Worm (Caenorhabditis elegans): ENCODE results near the gene dnj-18.
A peak's percentile ranks its signal among the peaks of the same experiment; 100 is the strongest.

Gene dnj-18

ce11 chrIII:4688356-4688755 is 9.6 kb upstream of the dnj-18 start, which contains the start of gene tag-243:
Gene tag-243, minus strand, starts transcription at chrIII:4688456.
- no peak for TF ChIP-seq bed-3 (GFP tag; optimal IDR thresholded peaks at IDR 0.05)
- TF ChIP-seq unc-39 (tag; optimal IDR thresholded peaks at IDR 0.05): no peak
- TF ChIP-seq cnd-1 (tag; optimal IDR thresholded peaks at IDR 0.05): no peak

ce11 chrIII:4688965-4689364 is 9.0 kb upstream of the dnj-18 start, which contains the start of gene ppat-1:
Gene ppat-1, plus strand, starts transcription at chrIII:4689280.
- TF ChIP-seq mls-2 (tag; optimal IDR thresholded peaks at IDR 0.05): no peak
- no peak for TF ChIP-seq blmp-1 (tag; optimal IDR thresholded peaks at IDR 0.05)
- TF ChIP-seq unc-39 (tag; optimal IDR thresholded peaks at IDR 0.05): no peak
- no peak for TF ChIP-seq elt-1 (tag; optimal IDR thresholded peaks at IDR 0.05; ENCODE audit: borderline replicate concordance, insufficient read depth)
- no peak for TF ChIP-seq nhr-237 (tag; optimal IDR thresholded peaks at IDR 0.05)
- no peak for TF ChIP-seq ceh-83 (GFP tag; optimal IDR thresholded peaks at IDR 0.05)
- TF ChIP-seq nhr-76 (tag; optimal IDR thresholded peaks at IDR 0.05): no peak
- no peak for TF ChIP-seq hlh-1 (tag; optimal IDR thresholded peaks at IDR 0.05)
- no peak for TF ChIP-seq mep-1 (tag; optimal IDR thresholded peaks at IDR 0.05)
- no peak for TF ChIP-seq unc-62 (GFP tag; optimal IDR thresholded peaks at IDR 0.05)
- TF ChIP-seq ztf-11 (tag; optimal IDR thresholded peaks at IDR 0.05): no peak
- TF ChIP-seq M03D4.4 (tag; optimal IDR thresholded peaks at IDR 0.05): no peak
- TF ChIP-seq cnd-1 (tag; optimal IDR thresholded peaks at IDR 0.05): no peak
- no peak for TF ChIP-seq bed-3 (GFP tag; optimal IDR thresholded peaks at IDR 0.05)
- TF ChIP-seq lin-32 (GFP tag; optimal IDR thresholded peaks at IDR 0.05): no peak
- no peak for TF ChIP-seq unc-120 (tag; optimal IDR thresholded peaks at IDR 0.05; ENCODE audit: poor library complexity, severe bottlenecking)
- TF ChIP-seq lsy-2 (tag; optimal IDR thresholded peaks at IDR 0.05): no peak
- no peak for TF ChIP-seq elt-3 (tag; optimal IDR thresholded peaks at IDR 0.05)

- TF ChIP-seq unc-120 (tag; optimal IDR thresholded peaks at IDR 0.05; ENCODE audit: poor library complexity, severe bottlenecking) (peak; percentile 71), ham-2 (GFP tag; optimal IDR thresholded peaks at IDR 0.05) (peak; percentile 82), mls-2 (tag; optimal IDR thresholded peaks at IDR 0.05) (peak; percentile 85), pha-4 (tag; optimal IDR thresholded peaks at IDR 0.05) (peak; percentile 50), M03D4.4 (tag; optimal IDR thresholded peaks at IDR 0.05) (peak; percentile 87), ceh-43 (GFP tag; optimal IDR thresholded peaks at IDR 0.05) (peak; percentile 78), nhr-28 (tag; optimal IDR thresholded peaks at IDR 0.05) (no peak), mab-5 (tag; optimal IDR thresholded peaks at IDR 0.05) (no peak), ces-1 (GFP tag; optimal IDR thresholded peaks at IDR 0.05) (no peak), lin-32 (GFP tag; optimal IDR thresholded peaks at IDR 0.05) (peak; percentile 81), tbx-8 (GFP tag; optimal IDR thresholded peaks at IDR 0.05) (peak; percentile 57), elt-3 (tag; optimal IDR thresholded peaks at IDR 0.05) (no peak), mep-1 (tag; optimal IDR thresholded peaks at IDR 0.05) (peak; percentile 41), snpc-4 (tag; optimal IDR thresholded peaks at IDR 0.05) (no peak), ztf-11 (tag; optimal IDR thresholded peaks at IDR 0.05) (no peak), lin-13 (tag; optimal IDR thresholded peaks at IDR 0.05) (peak; percentile 38), unc-39 (tag; optimal IDR thresholded peaks at IDR 0.05) (no peak), ceh-39 (tag; optimal IDR thresholded peaks at IDR 0.05) (no peak), zip-8 (tag; optimal IDR thresholded peaks at IDR 0.05) (no peak), flh-1 (GFP tag; optimal IDR thresholded peaks at IDR 0.05) (peak; percentile 72), cnd-1 (tag; optimal IDR thresholded peaks at IDR 0.05) (peak; percentile 93), bed-3 (GFP tag; optimal IDR thresholded peaks at IDR 0.05) (peak; percentile 77), nhr-237 (tag; optimal IDR thresholded peaks at IDR 0.05) (no peak), sptf-1 (tag; optimal IDR thresholded peaks at IDR 0.05) (peak; percentile 87), lsy-2 (tag; optimal IDR thresholded peaks at IDR 0.05) (no peak), hlh-1 (tag; optimal IDR thresholded peaks at IDR 0.05) (peak; percentile 30), sem-2 (GFP tag; optimal IDR thresholded peaks at IDR 0.05) (peak; percentile 78), nhr-12 (tag; optimal IDR thresholded peaks at IDR 0.05) (peak; percentile 26), nhr-76 (tag; optimal IDR thresholded peaks at IDR 0.05) (no peak), nhr-2 (tag; optimal IDR thresholded peaks at IDR 0.05) (no peak), unc-62 (GFP tag; optimal IDR thresholded peaks at IDR 0.05) (no peak), ceh-83 (GFP tag; optimal IDR thresholded peaks at IDR 0.05) (peak; percentile 85), elt-1 (tag; optimal IDR thresholded peaks at IDR 0.05; ENCODE audit: borderline replicate concordance, insufficient read depth) (no peak), drap-1 (GFP tag; optimal IDR thresholded peaks at IDR 0.05) (peak; percentile 89), blmp-1 (tag; optimal IDR thresholded peaks at IDR 0.05) (no peak)
These were observed 8.3 kb upstream of the dnj-18 start for ce11 chrIII:4689595-4689994.

Measured in whole organism, mixed stage, embryonic.